Fruit fly (Drosophila melanogaster) whole organism, wandering third instar larva: Measurements from ENCODE around the gene CG12321.

Source experiments
- Abd-B ChIP-seq: fragments of >200 bp; optimal IDR thresholded peaks from 2 replicates; lab custom pipeline; 2017; ENCODE audit warnings: missing biosample characterization, missing genetic modification characterization
- CG9705 ChIP-seq: fragments of 200-800 bp; sonication (Bioruptor generic); optimal IDR thresholded peaks from 2 replicates; lab custom pipeline; 2018; ENCODE audit warnings: missing biosample characterization, mild to moderate bottlenecking, missing genetic modification characterization
- CrebA ChIP-seq: fragments of 200-800 bp; sonication (Bioruptor generic); optimal IDR thresholded peaks from 2 replicates; lab custom pipeline; 2016; ENCODE audit warnings: missing biosample characterization, mild to moderate bottlenecking, missing genetic modification characterization, borderline replicate concordance
- Dfd ChIP-seq: fragments of >200 bp; optimal IDR thresholded peaks from 2 replicates; lab custom pipeline; 2017; ENCODE audit warnings: missing biosample characterization, missing genetic modification characterization
- Dif ChIP-seq: fragments of 200-275, 200-300 bp; sonication (Bioruptor generic); optimal IDR thresholded peaks from 2 replicates; lab custom pipeline; 2018; ENCODE audit warnings: missing biosample characterization, missing genetic modification characterization; ENCODE audit not compliant: partially characterized antibody
- HLH106 ChIP-seq: fragments of 200-800 bp; optimal IDR thresholded peaks from 3 replicates; lab custom pipeline; 2019; ENCODE audit warnings: missing biosample characterization, mild to moderate bottlenecking, missing genetic modification characterization, moderate library complexity
- Hr78 ChIP-seq: fragments of >200 bp; optimal IDR thresholded peaks from 2 replicates; lab custom pipeline; 2017; ENCODE audit warnings: missing biosample characterization, missing genetic modification characterization
- Hr83 ChIP-seq: fragments of 200-300 bp; sonication (Bioruptor generic); optimal IDR thresholded peaks from 2 replicates; lab custom pipeline; 2016; ENCODE audit warnings: missing biosample characterization, mild to moderate bottlenecking, missing genetic modification characterization, moderate library complexity; ENCODE audit not compliant: poor library complexity, severe bottlenecking
- Jra ChIP-seq: sonication (Bioruptor generic); optimal IDR thresholded peaks from 2 replicates; lab custom pipeline; 2016; ENCODE audit warnings: missing biosample characterization, missing genetic modification characterization
- Mio ChIP-seq: sonication (Bioruptor generic); optimal IDR thresholded peaks from 2 replicates; lab custom pipeline; 2016; ENCODE audit warnings: missing biosample characterization, missing genetic modification characterization
- Myc ChIP-seq: fragments of >200 bp; optimal IDR thresholded peaks from 2 replicates; lab custom pipeline; 2017
- N ChIP-seq: fragments of >200 bp; optimal IDR thresholded peaks from 2 replicates; lab custom pipeline; 2018; ENCODE audit warnings: missing biosample characterization, missing external identifiers, missing genetic modification characterization
- OdsH ChIP-seq: fragments of 200-800 bp; sonication (Bioruptor generic); optimal IDR thresholded peaks from 2 replicates; lab custom pipeline; 2016; ENCODE audit warnings: missing biosample characterization, mild to moderate bottlenecking, missing genetic modification characterization
- Rel ChIP-seq, 2 experiments: fragments of 200-800 bp; sonication (Bioruptor generic) in 1 of 2; optimal IDR thresholded peaks; 2 replicates in 1 of 2; 3 replicates in 1 of 2; lab custom pipeline; 2016 to 2019; ENCODE audit warnings: mild to moderate bottlenecking in 2 of 2, missing biosample characterization in 2 of 2, missing genetic modification characterization in 2 of 2, moderate library complexity in 1 of 2
- Sp1 ChIP-seq: fragments of 200-800 bp; sonication (Bioruptor generic); optimal IDR thresholded peaks from 3 replicates; lab custom pipeline; 2019; ENCODE audit warnings: missing biosample characterization, mild to moderate bottlenecking, missing genetic modification characterization, moderate library complexity
- Vsx2 ChIP-seq: fragments of 200-300, 225-300 bp; sonication (Bioruptor generic); optimal IDR thresholded peaks from 2 replicates; lab custom pipeline; 2018; ENCODE audit warnings: missing biosample characterization, missing genetic modification characterization; ENCODE audit not compliant: partially characterized antibody
- br ChIP-seq: fragments of 200-800 bp; sonication (Bioruptor generic); optimal IDR thresholded peaks from 2 replicates; lab custom pipeline; 2016; ENCODE audit warnings: missing biosample characterization, missing genetic modification characterization
- brk ChIP-seq: fragments of 200-800 bp; sonication (Bioruptor generic); optimal IDR thresholded peaks from 2 replicates; lab custom pipeline; 2016; ENCODE audit warnings: missing biosample characterization, mild to moderate bottlenecking, missing genetic modification characterization
- dl ChIP-seq, 2 experiments: fragments of 175-275, 200-275 bp in 1 of 2; fragments of 200-275 bp in 1 of 2; sonication (Bioruptor generic); optimal IDR thresholded peaks; lab custom pipeline; 2018; ENCODE audit warnings: mild to moderate bottlenecking in 2 of 2, missing biosample characterization in 2 of 2, missing genetic modification characterization in 2 of 2, moderate library complexity in 2 of 2; ENCODE audit not compliant: partially characterized antibody in 2 of 2, insufficient read depth in 1 of 2
- dmrt93B ChIP-seq: fragments of 200-800 bp; sonication (Bioruptor generic); optimal IDR thresholded peaks from 2 replicates; lab custom pipeline; 2018; ENCODE audit warnings: missing biosample characterization, mild to moderate bottlenecking, missing genetic modification characterization
- dsf ChIP-seq: sonication (Bioruptor generic); optimal IDR thresholded peaks from 2 replicates; lab custom pipeline; 2016; ENCODE audit warnings: missing biosample characterization, missing genetic modification characterization, borderline replicate concordance
- foxo ChIP-seq, 2 experiments: fragments of 200-800 bp; sonication (Bioruptor generic); optimal IDR thresholded peaks; 2 replicates in 1 of 2; 3 replicates in 1 of 2; lab custom pipeline; 2016 to 2017; ENCODE audit warnings: missing biosample characterization in 2 of 2, missing genetic modification characterization in 2 of 2
- h ChIP-seq: fragments of 200-800 bp; sonication (Bioruptor generic); optimal IDR thresholded peaks from 3 replicates; lab custom pipeline; 2016; ENCODE audit warnings: missing biosample characterization, mild to moderate bottlenecking, missing genetic modification characterization
- jim ChIP-seq: fragments of 175-275, 200-325 bp; sonication (Bioruptor generic); optimal IDR thresholded peaks from 2 replicates; lab custom pipeline; 2016; ENCODE audit warnings: missing biosample characterization, mild to moderate bottlenecking, missing genetic modification characterization
- lola ChIP-seq: fragments of >200 bp; optimal IDR thresholded peaks from 2 replicates; lab custom pipeline; 2017; ENCODE audit warnings: missing biosample characterization, missing genetic modification characterization
- pan ChIP-seq: fragments of >200 bp; optimal IDR thresholded peaks from 2 replicates; lab custom pipeline; 2017
- rgr ChIP-seq: fragments of 200-800 bp; sonication (Bioruptor generic); optimal IDR thresholded peaks from 3 replicates; lab custom pipeline; 2016; ENCODE audit warnings: missing biosample characterization, mild to moderate bottlenecking, missing genetic modification characterization
- sage ChIP-seq: fragments of 200-800 bp; sonication (Bioruptor generic); optimal IDR thresholded peaks from 2 replicates; lab custom pipeline; 2016; ENCODE audit warnings: missing biosample characterization, mild to moderate bottlenecking, missing genetic modification characterization
- sv ChIP-seq: fragments of 200-800 bp; sonication (Bioruptor generic); optimal IDR thresholded peaks from 3 replicates; lab custom pipeline; 2016; ENCODE audit warnings: missing biosample characterization, missing genetic modification characterization
- tai ChIP-seq: sonication (Bioruptor generic); optimal IDR thresholded peaks from 2 replicates; lab custom pipeline; 2016; ENCODE audit warnings: missing biosample characterization, missing genetic modification characterization
- woc ChIP-seq: sonication (Bioruptor generic); optimal IDR thresholded peaks from 2 replicates; lab custom pipeline; 2016; ENCODE audit warnings: missing biosample characterization, mild to moderate bottlenecking, missing genetic modification characterization

Gene CG12321

dm6 chr3R:18232187-18232586 lies 43.7 kb upstream of the CG12321 start:
- TF ChIP-seq OdsH (GFP tag; lab: Kevin White, UChicago) (no peak), brk (GFP tag; lab: Kevin White, UChicago) (no peak), Dif (GFP tag; lab: Kevin White, UChicago) (no peak)

dm6 chr3R:18230229-18230628 lies 41.7 kb upstream of the CG12321 start:
- TF ChIP-seq Jra (GFP tag; lab: Kevin White, UChicago) (no peak), rgr (GFP tag; lab: Kevin White, UChicago) (no peak), dl (GFP tag; optimal IDR thresholded peaks at IDR 0.05; lab: Kevin White, UChicago; ENCODE audit: insufficient read depth in 1 of 2, partially characterized antibody in 2 of 2) (no peak), Hr83 (no peak), sv (GFP tag; lab: Kevin White, UChicago) (no peak), dmrt93B (GFP tag; lab: Kevin White, UChicago) (no peak), foxo (GFP tag; optimal IDR thresholded peaks at IDR 0.05; lab: Kevin White, UChicago) (no peak), lola (no peak), br (GFP tag; lab: Kevin White, UChicago) (no peak), jim (GFP tag; lab: Kevin White, UChicago) (no peak), pan (no peak), HLH106 (tag; lab: Kevin White, UChicago) (no peak), Myc (lab: Kevin White, UChicago) (no peak), Sp1 (GFP tag; lab: Kevin White, UChicago) (no peak), sage (no peak), Dfd (GFP tag; lab: Kevin White, UChicago) (no peak), Rel (GFP tag; optimal IDR thresholded peaks at IDR 0.05; lab: Kevin White, UChicago) (no peak), Rel (tag; optimal IDR thresholded peaks at IDR 0.05; lab: Kevin White, UChicago) (no peak), dsf (no peak), OdsH (GFP tag; lab: Kevin White, UChicago) (no peak)

dm6 chr3R:18228713-18229222 lies 40.3 kb upstream of the CG12321 start:
- TF ChIP-seq Abd-B (GFP tag; lab: Kevin White, UChicago): no peak
- TF ChIP-seq foxo (GFP tag; optimal IDR thresholded peaks at IDR 0.05; lab: Kevin White, UChicago): peak in 1 of 2 experiments; percentile 9
- TF ChIP-seq rgr (GFP tag; lab: Kevin White, UChicago): peak; percentile 3

- TF ChIP-seq tai (GFP tag; lab: Kevin White, UChicago) (no peak), HLH106 (tag; lab: Kevin White, UChicago) (no peak), br (GFP tag; lab: Kevin White, UChicago) (no peak), sv (GFP tag; lab: Kevin White, UChicago) (no peak), pan (no peak), woc (no peak)
- TF ChIP-seq, all 38 proteins: peak for 0
Observed at dm6 chr3R:18227385-18227784, 38.9 kb upstream of the CG12321 start.

- TF ChIP-seq foxo (GFP tag; optimal IDR thresholded peaks at IDR 0.05; lab: Kevin White, UChicago) (no peak), N (GFP tag; lab: Kevin White, UChicago) (no peak), CG9705 (no peak), h (no peak), tai (GFP tag; lab: Kevin White, UChicago) (no peak), Jra (GFP tag; lab: Kevin White, UChicago) (no peak), dl (GFP tag; optimal IDR thresholded peaks at IDR 0.05; lab: Kevin White, UChicago; ENCODE audit: insufficient read depth in 1 of 2, partially characterized antibody in 2 of 2) (no peak), CrebA (GFP tag; lab: Kevin White, UChicago) (no peak), Hr83 (no peak), sv (GFP tag; lab: Kevin White, UChicago) (no peak), rgr (GFP tag; lab: Kevin White, UChicago) (no peak), brk (GFP tag; lab: Kevin White, UChicago) (no peak), Vsx2 (GFP tag; lab: Kevin White, UChicago) (no peak), jim (GFP tag; lab: Kevin White, UChicago) (no peak), Mio (GFP tag; lab: Kevin White, UChicago) (no peak), Hr78 (GFP tag; lab: Kevin White, UChicago) (no peak), Abd-B (GFP tag; lab: Kevin White, UChicago) (no peak), Sp1 (GFP tag; lab: Kevin White, UChicago) (no peak), OdsH (GFP tag; lab: Kevin White, UChicago) (no peak)
Observed at dm6 chr3R:18226809-18227157, 38.3 kb upstream of the CG12321 start.
